Fruit fly (Drosophila melanogaster): Measurements from ENCODE around the gene CG5828.

dm6 chr2L:5049974-5050373 is 43.8 kb upstream of the CG5828 start:
- TF ChIP-seq ovo (GFP tag; optimal IDR thresholded peaks at IDR 0.05) = no peak
- TF ChIP-seq tj (GFP tag; optimal IDR thresholded peaks at IDR 0.05) = no peak
- TF ChIP-seq Crg-1 (GFP tag; optimal IDR thresholded peaks at IDR 0.05) = no peak
- no peak for TF ChIP-seq Hr96 (GFP tag; optimal IDR thresholded peaks at IDR 0.05)
- no peak for TF ChIP-seq pad (GFP tag; optimal IDR thresholded peaks at IDR 0.05)
- no peak for TF ChIP-seq CG14711 (tag; optimal IDR thresholded peaks at IDR 0.05)
